Worm (Caenorhabditis elegans) whole organism, young adult: Measurements from ENCODE around the gene spp-8.
A peak's percentile ranks its signal among the peaks of the same experiment; 100 is the strongest.

ENCODE experiments used
- B0336.3 ChIP-seq: fragments of 200-800 bp; sonication (Bioruptor generic); IDR thresholded peaks from 2 replicates; pipeline ENCODE4 v1.3.6; 2022; ENCODE audit warnings: missing genetic modification characterization, missing compliant biosample characterization
- C06A6.2 ChIP-seq: fragments of 200-800 bp; sonication (Bioruptor generic); conservative IDR thresholded peaks from 2 replicates; pipeline ENCODE4 v1.3.6; 2022; ENCODE audit warnings: missing genetic modification characterization, missing compliant biosample characterization
- C17E4.6 ChIP-seq: fragments of 200-800 bp; sonication (Bioruptor generic); IDR thresholded peaks from 2 replicates; pipeline ENCODE4 v1.3.6; 2022; ENCODE audit warnings: missing genetic modification reagents, missing genetic modification characterization, missing compliant biosample characterization
- F23B12.7 ChIP-seq: sonication (generic microtip); optimal IDR thresholded peaks from 2 replicates; lab custom pipeline; 2017; ENCODE audit warnings: missing genetic modification characterization, mild to moderate bottlenecking, missing compliant biosample characterization, antibody characterized with exemption, moderate library complexity; ENCODE audit not compliant: insufficient read depth
- F57A8.1 ChIP-seq: fragments of 200-800 bp; sonication (Bioruptor generic); optimal IDR thresholded peaks from 2 replicates; lab custom pipeline; 2018; ENCODE audit warnings: mild to moderate bottlenecking, missing genetic modification characterization, moderate library complexity, missing compliant biosample characterization
- K12H6.12 ChIP-seq: fragments of 200-800 bp; sonication (Bioruptor generic); optimal IDR thresholded peaks from 2 replicates; lab custom pipeline; 2018; ENCODE audit warnings: mild to moderate bottlenecking, missing genetic modification characterization, missing compliant biosample characterization
- T07F8.4 ChIP-seq: sonication (generic microtip); optimal IDR thresholded peaks from 2 replicates; lab custom pipeline; 2016; ENCODE audit warnings: mild to moderate bottlenecking, missing genetic modification characterization, moderate library complexity, missing compliant biosample characterization
- Y53G8AR.9 ChIP-seq: fragments of 200-800 bp; sonication (Bioruptor generic); conservative IDR thresholded peaks from 2 replicates; pipeline ENCODE4 v1.3.6; 2022; ENCODE audit warnings: missing genetic modification reagents, missing genetic modification characterization, missing compliant biosample characterization
- akir-1 ChIP-seq: fragments of 200-800 bp; sonication (Bioruptor generic); optimal IDR thresholded peaks from 2 replicates; lab custom pipeline; 2018; ENCODE audit warnings: mild to moderate bottlenecking, missing genetic modification characterization, moderate library complexity, missing compliant biosample characterization
- aptf-2 ChIP-seq: fragments of 200-800 bp; sonication (Bioruptor generic); conservative IDR thresholded peaks from 2 replicates; pipeline ENCODE4 v1.3.6; 2022; ENCODE audit warnings: missing genetic modification reagents, missing genetic modification characterization, missing compliant biosample characterization
- atf-7 ChIP-seq: sonication (generic microtip); optimal IDR thresholded peaks from 2 replicates; lab custom pipeline; 2017; ENCODE audit warnings: mild to moderate bottlenecking, missing genetic modification characterization, missing compliant biosample characterization
- athp-1 ChIP-seq: sonication (generic microtip); optimal IDR thresholded peaks from 2 replicates; lab custom pipeline; 2017; ENCODE audit warnings: mild to moderate bottlenecking, missing genetic modification characterization, missing compliant biosample characterization
- attf-5 ChIP-seq: fragments of 200-800 bp; sonication (Bioruptor generic); optimal IDR thresholded peaks from 2 replicates; lab custom pipeline; 2018; ENCODE audit warnings: mild to moderate bottlenecking, missing genetic modification characterization, missing compliant biosample characterization
- attf-6 ChIP-seq: fragments of 200-800 bp; sonication (Bioruptor generic); IDR thresholded peaks from 2 replicates; pipeline ENCODE4 v1.3.6; 2022; ENCODE audit warnings: missing genetic modification reagents, missing genetic modification characterization, missing compliant biosample characterization
- ccch-3 ChIP-seq: fragments of 200-800 bp; sonication (Bioruptor generic); optimal IDR thresholded peaks from 2 replicates; lab custom pipeline; 2018; ENCODE audit warnings: mild to moderate bottlenecking, missing genetic modification characterization, missing compliant biosample characterization
- cebp-2 ChIP-seq: fragments of 200-800 bp; sonication (Bioruptor generic); IDR thresholded peaks from 2 replicates; pipeline ENCODE4 v1.3.6; 2022; ENCODE audit warnings: missing genetic modification characterization, missing compliant biosample characterization
- ceh-40 ChIP-seq: fragments of 200-800 bp; sonication (Bioruptor generic); IDR thresholded peaks from 2 replicates; pipeline ENCODE4 v1.3.6; 2022; ENCODE audit warnings: missing genetic modification characterization, missing compliant biosample characterization
- chd-7 ChIP-seq: sonication (generic microtip); optimal IDR thresholded peaks from 2 replicates; lab custom pipeline; 2016; ENCODE audit warnings: mild to moderate bottlenecking, missing genetic modification characterization, moderate library complexity, missing compliant biosample characterization
- die-1 ChIP-seq: sonication (generic microtip); optimal IDR thresholded peaks from 2 replicates; lab custom pipeline; 2016; ENCODE audit warnings: missing genotype, mild to moderate bottlenecking, missing genetic modification characterization, missing compliant biosample characterization
- efl-1 ChIP-seq: fragments of 150-350 bp; optimal IDR thresholded peaks from 2 replicates; lab custom pipeline; 2014; ENCODE audit warnings: missing biosample characterization, missing genetic modification reagents, missing genetic modification characterization
- ekl-4 ChIP-seq: fragments of 200-800 bp; sonication (Bioruptor generic); IDR thresholded peaks from 2 replicates; pipeline ENCODE4 v1.3.6; 2022; ENCODE audit warnings: missing genetic modification reagents, missing genetic modification characterization, missing compliant biosample characterization
- hrde-1 ChIP-seq: sonication (generic microtip); optimal IDR thresholded peaks from 2 replicates; lab custom pipeline; 2016; ENCODE audit warnings: missing genetic modification characterization, mild to moderate bottlenecking, missing compliant biosample characterization, moderate library complexity, missing genotype, missing genetic modification reagents, borderline replicate concordance
- hsf-1 ChIP-seq: fragments of 200-800 bp; sonication (Bioruptor generic); IDR thresholded peaks from 2 replicates; pipeline ENCODE4 v1.3.6; 2022; ENCODE audit warnings: missing genetic modification reagents, missing genetic modification characterization, missing compliant biosample characterization
- let-607 ChIP-seq, 2 experiments: fragments of 200-800 bp in 1 of 2; sonication (Bioruptor generic) in 1 of 2; sonication (generic microtip) in 1 of 2; optimal IDR thresholded peaks; 2 replicates each; lab custom pipeline; 2016 to 2018; ENCODE audit warnings: mild to moderate bottlenecking in 2 of 2, missing compliant biosample characterization in 2 of 2, missing genetic modification characterization in 2 of 2, moderate library complexity in 2 of 2, missing genotype in 1 of 2
- lin-35 ChIP-seq, 3 experiments: fragments of 150-350 bp in 2 of 3; sonication (generic microtip) in 1 of 3; optimal IDR thresholded peaks; 2 replicates each; lab custom pipeline; 2014 to 2018; ENCODE audit warnings: missing biosample characterization in 3 of 3, missing genetic modification characterization in 3 of 3, missing genetic modification reagents in 3 of 3
- lsy-27 ChIP-seq: sonication (generic microtip); optimal IDR thresholded peaks from 2 replicates; lab custom pipeline; 2017; ENCODE audit warnings: missing genetic modification characterization, mild to moderate bottlenecking, missing compliant biosample characterization, antibody characterized with exemption, missing genotype, borderline replicate concordance; ENCODE audit not compliant: insufficient read depth
- madf-6 ChIP-seq: fragments of 200-800 bp; sonication (Bioruptor generic); IDR thresholded peaks from 2 replicates; pipeline ENCODE4 v1.3.6; 2022; ENCODE audit warnings: missing genetic modification reagents, missing genetic modification characterization, missing compliant biosample characterization
- mcd-1 ChIP-seq: fragments of 200-800 bp; sonication (Bioruptor generic); IDR thresholded peaks from 2 replicates; pipeline ENCODE4 v1.3.6; 2022; ENCODE audit warnings: missing genetic modification reagents, missing genetic modification characterization, missing compliant biosample characterization
- mes-4 ChIP-seq: sonication (generic microtip); optimal IDR thresholded peaks from 2 replicates; lab custom pipeline; 2016; ENCODE audit warnings: missing genotype, missing genetic modification characterization, missing compliant biosample characterization
- nfya-1 ChIP-seq: sonication (generic microtip); optimal IDR thresholded peaks from 2 replicates; lab custom pipeline; 2017; ENCODE audit warnings: antibody characterized with exemption, missing compliant biosample characterization, missing genetic modification characterization, borderline replicate concordance; ENCODE audit not compliant: insufficient read depth
- nfya-2 ChIP-seq: fragments of 200-800 bp; sonication (Bioruptor generic); IDR thresholded peaks from 2 replicates; pipeline ENCODE4 v1.3.6; 2022; ENCODE audit warnings: missing genetic modification reagents, missing genetic modification characterization, missing compliant biosample characterization
- nfyb-1 ChIP-seq: fragments of 200-800 bp; sonication (Bioruptor generic); IDR thresholded peaks from 2 replicates; pipeline ENCODE4 v1.3.6; 2022; ENCODE audit warnings: missing genetic modification reagents, missing genetic modification characterization, missing compliant biosample characterization
- nhr-120 ChIP-seq: fragments of 200-800 bp; sonication (Bioruptor generic); IDR thresholded peaks from 2 replicates; pipeline ENCODE4 v1.3.6; 2022; ENCODE audit warnings: missing genetic modification characterization, missing compliant biosample characterization
- nhr-179 ChIP-seq: sonication (generic microtip); optimal IDR thresholded peaks from 2 replicates; lab custom pipeline; 2016; ENCODE audit warnings: mild to moderate bottlenecking, missing genetic modification characterization, missing compliant biosample characterization
- nhr-27 ChIP-seq: fragments of 200-800 bp; sonication (Bioruptor generic); optimal IDR thresholded peaks from 2 replicates; lab custom pipeline; 2018; ENCODE audit warnings: mild to moderate bottlenecking, missing genetic modification characterization, moderate library complexity, missing compliant biosample characterization
- nhr-90 ChIP-seq: sonication (generic microtip); optimal IDR thresholded peaks from 2 replicates; lab custom pipeline; 2016; ENCODE audit warnings: missing genotype, mild to moderate bottlenecking, missing genetic modification characterization, missing compliant biosample characterization
- rcor-1 ChIP-seq: fragments of 200-800 bp; sonication (Bioruptor generic); IDR thresholded peaks from 2 replicates; pipeline ENCODE4 v1.3.6; 2022; ENCODE audit warnings: missing genetic modification reagents, missing genetic modification characterization, missing compliant biosample characterization
- sdz-38 ChIP-seq: sonication (generic microtip); optimal IDR thresholded peaks from 2 replicates; lab custom pipeline; 2016; ENCODE audit warnings: missing genotype, missing genetic modification characterization, missing compliant biosample characterization
- sea-2 ChIP-seq: fragments of 200-800 bp; sonication (Bioruptor generic); IDR thresholded peaks from 2 replicates; pipeline ENCODE4 v1.3.6; 2022; ENCODE audit warnings: missing genetic modification characterization, missing compliant biosample characterization
- sptf-2 ChIP-seq: fragments of 200-800 bp; sonication (Bioruptor generic); optimal IDR thresholded peaks from 2 replicates; lab custom pipeline; 2018; ENCODE audit warnings: mild to moderate bottlenecking, missing genetic modification characterization, missing compliant biosample characterization
- tbp1 ChIP-seq: fragments of 200-800 bp; sonication (Bioruptor generic); optimal IDR thresholded peaks from 2 replicates; lab custom pipeline; 2018; ENCODE audit warnings: mild to moderate bottlenecking, missing genetic modification characterization, missing compliant biosample characterization
- zfh-2 ChIP-seq: fragments of 200-800 bp; sonication (Bioruptor generic); conservative IDR thresholded peaks from 2 replicates; pipeline ENCODE4 v1.3.6; 2022; ENCODE audit warnings: missing genetic modification reagents, missing genetic modification characterization, missing compliant biosample characterization
- zim-3 ChIP-seq: sonication (generic microtip); optimal IDR thresholded peaks from 2 replicates; lab custom pipeline; 2017; ENCODE audit warnings: mild to moderate bottlenecking, missing genetic modification characterization, moderate library complexity, missing compliant biosample characterization
- ztf-22 ChIP-seq: fragments of 200-800 bp; sonication (Bioruptor generic); optimal IDR thresholded peaks from 2 replicates; lab custom pipeline; 2018; ENCODE audit warnings: mild to moderate bottlenecking, missing genetic modification characterization, moderate library complexity, missing compliant biosample characterization
- ztf-26 ChIP-seq: sonication (generic microtip); optimal IDR thresholded peaks from 2 replicates; lab custom pipeline; 2017; ENCODE audit warnings: missing genetic modification characterization, missing compliant biosample characterization
- ztf-3 ChIP-seq: fragments of 200-800 bp; sonication (Bioruptor generic); optimal IDR thresholded peaks from 2 replicates; lab custom pipeline; 2018; ENCODE audit warnings: mild to moderate bottlenecking, missing genetic modification characterization, missing compliant biosample characterization

The spp-8 gene

ce11 chrIV:8530042-8531027 lies 48.9 kb downstream of the spp-8 start:
- peak; percentile 27; the same call in 1 of the 2 replicates for TF ChIP-seq C06A6.2 (GFP tag; lab: Robert Waterston, UW)
- TF ChIP-seq ztf-26 (tag; lab: Kevin White, UChicago) = peak; percentile 78
- no peak for TF ChIP-seq zim-3
- TF ChIP-seq sea-2 = no peak
- TF ChIP-seq sdz-38 (tag; lab: Kevin White, UChicago) = no peak
- TF ChIP-seq sptf-2 = no peak
- TF ChIP-seq nfyb-1 (GFP tag; lab: Robert Waterston, UW) = 0 out of 2 replicates have a peak, but pooled peaks have one; percentile 36
- no peak for TF ChIP-seq die-1 (tag; lab: Kevin White, UChicago)
- no peak for TF ChIP-seq Y53G8AR.9 (GFP tag; lab: Robert Waterston, UW)
- TF ChIP-seq efl-1 (GFP tag; lab: Kevin White, UChicago) = no peak
- no peak for TF ChIP-seq ccch-3 (GFP tag; lab: Kevin White, UChicago)
- TF ChIP-seq lin-35 (GFP tag; optimal IDR thresholded peaks at IDR 0.05; lab: Kevin White, UChicago) = peak in 1 of 3 experiments; percentile 17
- TF ChIP-seq cebp-2 (GFP tag; lab: Robert Waterston, UW) = no peak
- TF ChIP-seq nfya-2 = no peak
- TF ChIP-seq ceh-40 (GFP tag; lab: Robert Waterston, UW) = no peak
- TF ChIP-seq chd-7 (tag; lab: Kevin White, UChicago) = peak; percentile 70
- no peak for TF ChIP-seq madf-6 (GFP tag; lab: Robert Waterston, UW)
- peak; percentile 93 for TF ChIP-seq ztf-22 (GFP tag; lab: Kevin White, UChicago)
- peak; percentile 40 for TF ChIP-seq tbp1 (GFP tag; lab: Kevin White, UChicago)
- no peak for TF ChIP-seq aptf-2 (GFP tag; lab: Robert Waterston, UW)
- TF ChIP-seq K12H6.12 = no peak
- no peak for TF ChIP-seq nhr-27 (tag; lab: Kevin White, UChicago)
- peak; percentile 4 for TF ChIP-seq nhr-90 (tag; lab: Kevin White, UChicago)
- TF ChIP-seq nfya-1 = no peak
- TF ChIP-seq B0336.3 = peak; percentile 37; the same call in 1 of the 2 replicates
- no peak for TF ChIP-seq hsf-1 (GFP tag; lab: Robert Waterston, UW)
- TF ChIP-seq akir-1 (GFP tag; lab: Kevin White, UChicago) = no peak
- TF ChIP-seq C17E4.6 (GFP tag; lab: Robert Waterston, UW) = no peak
- peak; percentile 3 to 81 for TF ChIP-seq let-607 (tag; optimal IDR thresholded peaks at IDR 0.05; lab: Kevin White, UChicago)
- TF ChIP-seq lsy-27 = no peak
- no peak for TF ChIP-seq zfh-2
- no peak for TF ChIP-seq ztf-3
- no peak for TF ChIP-seq rcor-1 (GFP tag; lab: Robert Waterston, UW)
- TF ChIP-seq F57A8.1 = no peak
- peak; percentile 20 for TF ChIP-seq attf-5 (GFP tag; lab: Kevin White, UChicago)
- TF ChIP-seq attf-6 (GFP tag; lab: Robert Waterston, UW) = no peak
- TF ChIP-seq F23B12.7 (tag; lab: Kevin White, UChicago) = no peak
- peak; percentile 96 for TF ChIP-seq atf-7 (tag; lab: Kevin White, UChicago)
- no peak for TF ChIP-seq ekl-4 (GFP tag; lab: Robert Waterston, UW)
- TF ChIP-seq nhr-179 (tag; lab: Kevin White, UChicago) = no peak
- no peak for TF ChIP-seq mes-4 (tag; lab: Kevin White, UChicago)
- no peak for TF ChIP-seq hrde-1
- TF ChIP-seq athp-1 (tag; lab: Kevin White, UChicago) = no peak
- no peak for TF ChIP-seq T07F8.4 (tag; lab: Kevin White, UChicago)
- TF ChIP-seq mcd-1 (GFP tag; lab: Robert Waterston, UW) = no peak
- no peak for TF ChIP-seq nhr-120 (GFP tag; lab: Robert Waterston, UW)
